Fruit fly (Drosophila melanogaster) whole organism, embryonic: ENCODE data around the gene CG33299.
A peak's percentile ranks its signal among the peaks of the same experiment; 100 is the strongest.

ENCODE experiments used
- C15 ChIP-seq: fragments of 200-800 bp; sonication (Bioruptor generic); IDR thresholded peaks from 3 replicates; pipeline ENCODE4 v1.3.6; 2022; ENCODE audit warnings: missing biosample characterization, missing genetic modification characterization
- CG10959 ChIP-seq: fragments of 200-800 bp; sonication (Bioruptor generic); IDR thresholded peaks from 2 replicates; pipeline ENCODE4 v1.3.6; 2022; ENCODE audit warnings: missing biosample characterization, missing genetic modification characterization
- CG11456 ChIP-seq: fragments of 200-800 bp; sonication (Bioruptor generic); IDR thresholded peaks from 3 replicates; pipeline ENCODE4 v1.3.6; 2022; ENCODE audit warnings: missing biosample characterization, missing genetic modification characterization
- CG12155 ChIP-seq: fragments of 200-800 bp; sonication (Bioruptor generic); optimal IDR thresholded peaks from 3 replicates; lab custom pipeline; 2016; ENCODE audit warnings: missing biosample characterization, missing genetic modification characterization
- CG12942 ChIP-seq: fragments of 200-800 bp; sonication (Bioruptor generic); optimal IDR thresholded peaks from 3 replicates; lab custom pipeline; 2016; ENCODE audit warnings: missing biosample characterization, missing genetic modification characterization
- CG13123 ChIP-seq: fragments of 200-800 bp; sonication (Bioruptor generic); optimal IDR thresholded peaks from 2 replicates; lab custom pipeline; 2016; ENCODE audit warnings: missing biosample characterization, missing genetic modification characterization
- CG13424 ChIP-seq: fragments of 200-800 bp; sonication (Bioruptor generic); optimal IDR thresholded peaks from 2 replicates; lab custom pipeline; 2019; ENCODE audit warnings: missing biosample characterization, mild to moderate bottlenecking, missing genetic modification characterization, moderate library complexity
- CG13624 ChIP-seq: fragments of 200-800 bp; sonication (Bioruptor generic); optimal IDR thresholded peaks from 2 replicates; lab custom pipeline; 2016; ENCODE audit warnings: missing biosample characterization, missing genetic modification characterization
- CG14014 ChIP-seq: fragments of 200-800 bp; sonication (Bioruptor generic); IDR thresholded peaks from 2 replicates; pipeline ENCODE4 v1.3.6; 2022; ENCODE audit warnings: missing biosample characterization, missing genetic modification characterization
- CG14965 ChIP-seq: fragments of 200-800 bp; sonication (Bioruptor generic); optimal IDR thresholded peaks from 2 replicates; lab custom pipeline; 2016; ENCODE audit warnings: missing biosample characterization, missing genetic modification characterization, borderline replicate concordance
- CG15011 ChIP-seq: fragments of 200-800 bp; sonication (Bioruptor generic); optimal IDR thresholded peaks from 3 replicates; lab custom pipeline; 2018; ENCODE audit warnings: missing biosample characterization, mild to moderate bottlenecking, missing genetic modification characterization
- CG16813 ChIP-seq: fragments of 200-800 bp; sonication (Bioruptor generic); IDR thresholded peaks from 3 replicates; pipeline ENCODE4 v1.3.6; 2022; ENCODE audit warnings: missing biosample characterization, missing genetic modification characterization; ENCODE audit not compliant: partially characterized antibody
- CG18262 ChIP-seq: fragments of 200-800 bp; optimal IDR thresholded peaks from 3 replicates; lab custom pipeline; 2019; ENCODE audit warnings: missing biosample characterization, mild to moderate bottlenecking, missing genetic modification characterization, moderate library complexity
- CG2120 ChIP-seq: fragments of 200-800 bp; sonication (Bioruptor generic); optimal IDR thresholded peaks from 3 replicates; lab custom pipeline; 2016; ENCODE audit warnings: missing biosample characterization, missing genetic modification characterization
- CG2199 ChIP-seq: fragments of 200-800 bp; sonication (Bioruptor generic); IDR thresholded peaks from 3 replicates; pipeline ENCODE4 v1.3.6; 2022; ENCODE audit warnings: missing biosample characterization, missing genetic modification characterization
- CG2678 ChIP-seq: fragments of 200-800 bp; sonication (Bioruptor generic); optimal IDR thresholded peaks from 3 replicates; lab custom pipeline; 2019; ENCODE audit warnings: missing biosample characterization, mild to moderate bottlenecking, missing genetic modification characterization, moderate library complexity
- CG31388 ChIP-seq: fragments of 200-800 bp; sonication (Bioruptor generic); optimal IDR thresholded peaks from 2 replicates; lab custom pipeline; 2016; ENCODE audit warnings: missing biosample characterization, missing genetic modification characterization
- CG33557 ChIP-seq: fragments of 200-800 bp; sonication (Bioruptor generic); optimal IDR thresholded peaks from 2 replicates; lab custom pipeline; 2019; ENCODE audit warnings: missing biosample characterization, mild to moderate bottlenecking, missing genetic modification characterization, moderate library complexity
- CG34422 ChIP-seq: fragments of 200-800 bp; sonication (Bioruptor generic); IDR thresholded peaks from 3 replicates; pipeline ENCODE4 v1.3.6; 2022; ENCODE audit warnings: missing biosample characterization, missing genetic modification characterization
- CG6683 ChIP-seq: fragments of 200-800 bp; sonication (Bioruptor generic); optimal IDR thresholded peaks from 2 replicates; lab custom pipeline; 2017; ENCODE audit warnings: missing biosample characterization, mild to moderate bottlenecking, missing genetic modification characterization, missing genetic modification reagents
- CG7839 ChIP-seq: fragments of 200-800 bp; sonication (Bioruptor generic); optimal IDR thresholded peaks from 3 replicates; lab custom pipeline; 2018; ENCODE audit warnings: missing biosample characterization, mild to moderate bottlenecking, missing genetic modification characterization, moderate library complexity
- CG8478 ChIP-seq: fragments of >200 bp; optimal IDR thresholded peaks from 2 replicates; lab custom pipeline; 2018
- CG9437 ChIP-seq: fragments of 200-800 bp; sonication (Bioruptor generic); optimal IDR thresholded peaks from 2 replicates; lab custom pipeline; 2018; ENCODE audit warnings: missing biosample characterization, mild to moderate bottlenecking, missing genetic modification characterization
- HHEX ChIP-seq: fragments of 200-800 bp; sonication (Bioruptor generic); optimal IDR thresholded peaks from 3 replicates; lab custom pipeline; 2017; ENCODE audit warnings: missing biosample characterization, mild to moderate bottlenecking, missing genetic modification characterization, missing genetic modification reagents
- Hr51 ChIP-seq, 2 experiments: fragments of 200-800 bp; sonication (Bioruptor generic); optimal IDR thresholded peaks; 2 replicates in 1 of 2; 3 replicates in 1 of 2; lab custom pipeline; 2016 to 2018; ENCODE audit warnings: missing biosample characterization in 2 of 2, missing genetic modification characterization in 2 of 2, mild to moderate bottlenecking in 1 of 2, moderate library complexity in 1 of 2
- Lpt ChIP-seq: fragments of >200 bp; optimal IDR thresholded peaks from 2 replicates; lab custom pipeline; 2018; ENCODE audit warnings: missing biosample characterization, missing genetic modification characterization
- MESR4 ChIP-seq: fragments of 200-800 bp; sonication (Bioruptor generic); optimal IDR thresholded peaks from 2 replicates; lab custom pipeline; 2018; ENCODE audit warnings: missing biosample characterization, mild to moderate bottlenecking, missing genetic modification characterization, moderate library complexity
- Max ChIP-seq: fragments of 200-800 bp; sonication (Bioruptor generic); optimal IDR thresholded peaks from 2 replicates; lab custom pipeline; 2016; ENCODE audit warnings: missing biosample characterization, mild to moderate bottlenecking, missing genetic modification characterization
- Ptx1 ChIP-seq: fragments of 200-800 bp; sonication (Bioruptor generic); IDR thresholded peaks from 2 replicates; pipeline ENCODE4 v1.3.6; 2022; ENCODE audit warnings: missing biosample characterization, missing genetic modification characterization
- Rfx ChIP-seq: fragments of 200-800 bp; sonication (Bioruptor generic); IDR thresholded peaks from 2 replicates; pipeline ENCODE4 v1.3.6; 2022; ENCODE audit warnings: missing biosample characterization, missing genetic modification characterization
- ato ChIP-seq: fragments of 200-800 bp; sonication (Bioruptor generic); IDR thresholded peaks from 2 replicates; pipeline ENCODE4 v1.3.6; 2022; ENCODE audit warnings: missing biosample characterization, missing genetic modification characterization; ENCODE audit not compliant: partially characterized antibody
- esg ChIP-seq: fragments of 200-800 bp; sonication (Bioruptor generic); conservative IDR thresholded peaks from 2 replicates; pipeline ENCODE4 v1.3.6; 2022; ENCODE audit warnings: missing biosample characterization, missing genetic modification characterization
- ewg ChIP-seq: fragments of 200-800 bp; sonication (Bioruptor generic); optimal IDR thresholded peaks from 3 replicates; lab custom pipeline; 2017; ENCODE audit warnings: mild to moderate bottlenecking, missing biosample characterization, missing genetic modification reagents, missing genetic modification characterization
- exex ChIP-seq: fragments of 200-800 bp; sonication (Bioruptor generic); optimal IDR thresholded peaks from 4 replicates; lab custom pipeline; 2018; ENCODE audit warnings: missing biosample characterization, mild to moderate bottlenecking, missing genetic modification characterization, moderate library complexity
- fd96Cb ChIP-seq: fragments of 200-800 bp; sonication (Bioruptor generic); optimal IDR thresholded peaks from 2 replicates; lab custom pipeline; 2018; ENCODE audit warnings: missing biosample characterization, mild to moderate bottlenecking, missing genetic modification characterization, moderate library complexity
- kay ChIP-seq: fragments of 200-800 bp; sonication (Bioruptor generic); optimal IDR thresholded peaks from 2 replicates; lab custom pipeline; 2016; ENCODE audit warnings: missing biosample characterization, missing genetic modification characterization
- knrl ChIP-seq: fragments of 200-800 bp; sonication (Bioruptor generic); IDR thresholded peaks from 3 replicates; pipeline ENCODE4 v1.3.6; 2022; ENCODE audit warnings: missing biosample characterization, missing genetic modification characterization; ENCODE audit not compliant: partially characterized antibody
- lmd ChIP-seq: fragments of 200-800 bp; sonication (Bioruptor generic); IDR thresholded peaks from 2 replicates; pipeline ENCODE4 v1.3.6; 2022; ENCODE audit warnings: missing biosample characterization, missing genetic modification characterization
- nau ChIP-seq: fragments of 200-800 bp; sonication (Bioruptor generic); optimal IDR thresholded peaks from 3 replicates; lab custom pipeline; 2017; ENCODE audit warnings: missing biosample characterization, mild to moderate bottlenecking, missing genetic modification characterization, missing genetic modification reagents
- onecut ChIP-seq: fragments of 200-800 bp; sonication (Bioruptor generic); IDR thresholded peaks from 2 replicates; pipeline ENCODE4 v1.3.6; 2022; ENCODE audit warnings: missing biosample characterization, missing genetic modification characterization
- org-1 ChIP-seq: fragments of 200-800 bp; sonication (Bioruptor generic); optimal IDR thresholded peaks from 2 replicates; lab custom pipeline; 2017; ENCODE audit warnings: missing biosample characterization, missing genetic modification characterization
- pb ChIP-seq: fragments of 200-800 bp; sonication (Bioruptor generic); optimal IDR thresholded peaks from 3 replicates; lab custom pipeline; 2016; ENCODE audit warnings: missing biosample characterization, missing genetic modification characterization
- pita ChIP-seq: fragments of 200-800 bp; sonication (Bioruptor generic); optimal IDR thresholded peaks from 2 replicates; lab custom pipeline; 2017; ENCODE audit warnings: missing biosample characterization, mild to moderate bottlenecking, missing genetic modification characterization
- prd ChIP-seq, 3 experiments: fragments of >200 bp in 2 of 3; fragments of 200-800 bp in 1 of 3; sonication (Bioruptor generic) in 1 of 3; optimal IDR thresholded peaks in 2 of 3; IDR thresholded peaks in 1 of 3; 2 replicates in 2 of 3; 3 replicates in 1 of 3; pipeline versions ENCODE4 v1.3.6 to Lab custom; 2017 to 2022; ENCODE audit warnings: missing biosample characterization in 1 of 3, missing genetic modification characterization in 1 of 3
- scrt ChIP-seq: fragments of 200-800 bp; sonication (Bioruptor generic); optimal IDR thresholded peaks from 2 replicates; lab custom pipeline; 2018; ENCODE audit warnings: missing biosample characterization, mild to moderate bottlenecking, missing genetic modification characterization, moderate library complexity
- seq ChIP-seq: fragments of 200-800 bp; sonication (Bioruptor generic); IDR thresholded peaks from 2 replicates; pipeline ENCODE4 v1.3.6; 2022; ENCODE audit warnings: missing biosample characterization, missing genetic modification characterization
- tin ChIP-seq: fragments of 200-800 bp; sonication (Bioruptor generic); optimal IDR thresholded peaks from 3 replicates; lab custom pipeline; 2016; ENCODE audit warnings: missing biosample characterization, missing genetic modification characterization
- usp ChIP-seq: fragments of >200 bp; optimal IDR thresholded peaks from 2 replicates; lab custom pipeline; 2017; ENCODE audit warnings: missing biosample characterization, missing genetic modification characterization
- yki ChIP-seq: fragments of >200 bp; optimal IDR thresholded peaks from 3 replicates; lab custom pipeline; 2018
- zen ChIP-seq: fragments of 200-800 bp; sonication (Bioruptor generic); optimal IDR thresholded peaks from 3 replicates; lab custom pipeline; 2018; ENCODE audit warnings: missing biosample characterization, mild to moderate bottlenecking, missing genetic modification characterization, moderate library complexity
- zfh2 ChIP-seq: fragments of 200-800 bp; sonication (Bioruptor generic); optimal IDR thresholded peaks from 2 replicates; lab custom pipeline; 2016; ENCODE audit warnings: missing biosample characterization, missing genetic modification characterization

CG33299 gene

dm6 chr2L:9660516-9660920 is 4.1 kb downstream of the CG33299 start (continued):
- peak; percentile 66 for TF ChIP-seq onecut
- TF ChIP-seq fd96Cb (tag; lab: Kevin White, UChicago): peak; percentile 69
- peak; percentile 84 for TF ChIP-seq CG14014 (GFP tag; lab: Robert Waterston, UW)
- TF ChIP-seq CG2120 (GFP tag; lab: Kevin White, UChicago): peak; percentile 91
- no peak for TF ChIP-seq CG31388
- TF ChIP-seq prd (optimal IDR thresholded peaks at IDR 0.05; lab: Kevin White, UChicago): no peak
- TF ChIP-seq prd (GFP tag; IDR thresholded peaks at IDR 0.05; lab: Robert Waterston, UW): peak; percentile 78
- TF ChIP-seq exex: peak; percentile 43
- TF ChIP-seq CG18262 (tag; lab: Kevin White, UChicago): no peak
- TF ChIP-seq CG13123: no peak
- no peak for TF ChIP-seq ato (GFP tag; lab: Robert Waterston, UW)
- no peak for TF ChIP-seq Lpt
- TF ChIP-seq C15: peak; percentile 50; the same call in 1 of the 3 replicates
- TF ChIP-seq CG6683 (GFP tag; lab: Kevin White, UChicago): peak; percentile 82
- TF ChIP-seq kay: no peak
- peak; percentile 68 for TF ChIP-seq CG9437 (GFP tag; lab: Kevin White, UChicago)
- TF ChIP-seq nau (GFP tag; lab: Kevin White, UChicago): peak; percentile 69
- TF ChIP-seq CG10959 (GFP tag; lab: Robert Waterston, UW): no peak
- no peak for TF ChIP-seq usp (GFP tag; lab: Kevin White, UChicago)
- TF ChIP-seq zfh2: peak; percentile 68
- no peak for TF ChIP-seq yki (lab: Kevin White, UChicago)
- TF ChIP-seq CG2678 (tag; lab: Kevin White, UChicago): peak; percentile 91
- TF ChIP-seq CG34422 (GFP tag; lab: Robert Waterston, UW): peak; percentile 63; the same call in 2 of the 3 replicates
- peak; percentile 18 for TF ChIP-seq Max (GFP tag; lab: Kevin White, UChicago)
- TF ChIP-seq CG33557 (GFP tag; lab: Kevin White, UChicago): no peak
- TF ChIP-seq MESR4: no peak
- TF ChIP-seq CG14965: no peak
- peak; percentile 71 for TF ChIP-seq CG15011
- TF ChIP-seq Ptx1 (GFP tag; lab: Robert Waterston, UW): peak; percentile 79
- peak; percentile 46 to 89 for TF ChIP-seq Hr51 (GFP tag; optimal IDR thresholded peaks at IDR 0.05; lab: Kevin White, UChicago)
- TF ChIP-seq org-1 (GFP tag; lab: Kevin White, UChicago): peak; percentile 79
- no peak for TF ChIP-seq CG8478
- TF ChIP-seq CG7839: peak; percentile 87
- peak; percentile 22 for TF ChIP-seq tin (GFP tag; lab: Kevin White, UChicago)
- no peak for TF ChIP-seq CG16813 (GFP tag; lab: Robert Waterston, UW)
- TF ChIP-seq lmd: peak; percentile 76
- TF ChIP-seq CG12942 (GFP tag; lab: Kevin White, UChicago): no peak
- TF ChIP-seq scrt: peak; percentile 79
- TF ChIP-seq knrl (GFP tag; lab: Robert Waterston, UW): no peak
- TF ChIP-seq CG12155 (GFP tag; lab: Kevin White, UChicago): peak; percentile 48
- no peak for TF ChIP-seq CG2199 (GFP tag; lab: Robert Waterston, UW)
- no peak for TF ChIP-seq pita (GFP tag; lab: Kevin White, UChicago)
- peak; percentile 62 for TF ChIP-seq CG13624 (GFP tag; lab: Kevin White, UChicago)
- TF ChIP-seq CG13424 (tag; lab: Kevin White, UChicago): peak; percentile 81
- peak; percentile 2 for TF ChIP-seq pb (GFP tag; lab: Kevin White, UChicago)
- TF ChIP-seq zen (tag; lab: Kevin White, UChicago): no peak
- TF ChIP-seq HHEX (GFP tag; lab: Kevin White, UChicago): peak; percentile 78
- TF ChIP-seq seq (GFP tag; lab: Robert Waterston, UW): peak; percentile 72
- peak; percentile 61; the same call in 1 of the 3 replicates for TF ChIP-seq CG11456 (GFP tag; lab: Robert Waterston, UW)
- peak; percentile 72 for TF ChIP-seq esg
- peak; percentile 72 for TF ChIP-seq Rfx (GFP tag; lab: Robert Waterston, UW)
- TF ChIP-seq ewg (GFP tag; lab: Kevin White, UChicago): peak; percentile 82
